Worm (Caenorhabditis elegans) whole organism, L3 larva: ENCODE results near the gene R05D3.8.

Source experiments
- ama-1 ChIP-seq: fragments of 150-350 bp; optimal IDR thresholded peaks from 2 replicates; lab custom pipeline; 2018
- eor-1 ChIP-seq, 2 experiments: fragments of 150-350 bp; optimal IDR thresholded peaks; 2 replicates each; lab custom pipeline; 2014 to 2018; ENCODE audit warnings: missing biosample characterization in 2 of 2, missing genetic modification characterization in 2 of 2
- nhr-43 ChIP-seq: sonication (generic microtip); optimal IDR thresholded peaks from 2 replicates; lab custom pipeline; 2016; ENCODE audit warnings: mild to moderate bottlenecking, missing genetic modification characterization, missing compliant biosample characterization; ENCODE audit not compliant: poor library complexity, severe bottlenecking
- pha-4 ChIP-seq: fragments of 150-350 bp; optimal IDR thresholded peaks from 2 replicates; lab custom pipeline; 2014; ENCODE audit warnings: missing biosample characterization, missing genetic modification reagents, missing genetic modification characterization
- skn-1 ChIP-seq: fragments of 150-350 bp; optimal IDR thresholded peaks from 2 replicates; lab custom pipeline; 2014; ENCODE audit warnings: missing biosample characterization, missing genetic modification characterization

DNA sequence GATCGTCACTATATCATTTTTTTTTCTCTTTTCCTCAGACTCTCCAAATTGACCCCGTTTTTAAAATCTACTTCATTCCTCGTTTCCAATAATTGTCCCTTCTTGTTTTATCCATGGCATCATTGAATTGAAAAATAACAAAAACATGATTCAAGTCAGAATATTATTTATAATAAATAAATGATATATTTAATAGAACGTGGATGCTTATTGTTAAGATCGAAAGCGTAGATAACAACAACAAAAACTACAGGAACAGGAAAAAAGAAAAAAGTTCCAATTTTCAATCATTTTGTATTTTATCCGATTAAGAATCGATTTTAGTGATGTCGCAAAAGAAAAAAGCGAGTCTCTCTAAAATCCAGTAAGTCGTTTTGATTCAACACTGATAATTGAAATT lies 45.7 kb downstream of the R05D3.8 start, which contains the start of gene F10E9.2:
- TF ChIP-seq eor-1 (tag; optimal IDR thresholded peaks at IDR 0.05; lab: Kevin White, UChicago) (no peak), skn-1 (tag; lab: Kevin White, UChicago) (no peak), ama-1 (lab: Kevin White, UChicago) (no peak), pha-4 (tag; lab: Kevin White, UChicago) (no peak), nhr-43 (tag; lab: Kevin White, UChicago) (no peak)
